Worm (Caenorhabditis elegans) whole organism, L2 larva: ENCODE results near the gene Y73F4A.1.

Source experiments
- R02D3.7 ChIP-seq: fragments of 150-350 bp; optimal IDR thresholded peaks from 2 replicates; lab custom pipeline; 2014; ENCODE audit warnings: missing biosample characterization, missing genetic modification characterization
- ZK546.5 ChIP-seq: sonication (generic microtip); optimal IDR thresholded peaks from 2 replicates; lab custom pipeline; 2017; ENCODE audit warnings: missing biosample characterization, missing genetic modification characterization
- mdl-1 ChIP-seq, 2 experiments: fragments of 150-350 bp in 1 of 2; sonication (generic microtip) in 1 of 2; optimal IDR thresholded peaks; 2 replicates each; lab custom pipeline; 2017; ENCODE audit warnings: missing biosample characterization in 2 of 2, missing genetic modification characterization in 2 of 2

DNA sequence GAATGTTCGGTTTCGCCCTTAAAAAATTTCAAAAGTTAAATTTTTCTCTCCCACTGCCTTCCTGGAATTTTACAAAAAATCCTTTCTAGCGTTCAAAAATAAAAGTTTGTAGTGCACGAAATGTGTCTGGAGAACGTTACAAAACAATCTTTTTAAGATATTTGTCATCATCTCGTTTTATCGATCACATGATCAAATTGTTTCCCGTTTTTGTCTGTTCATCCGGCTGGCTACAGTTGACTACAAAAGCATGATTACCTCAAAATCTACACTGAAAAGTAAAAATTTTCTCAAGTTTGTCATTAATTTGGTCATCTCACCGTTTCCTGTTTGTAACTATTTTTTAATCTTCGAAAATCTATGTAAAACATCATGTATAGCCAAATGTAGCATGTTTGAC is 5.9 kb upstream of the Y73F4A.1 start:
- TF ChIP-seq ZK546.5 (tag; lab: Kevin White, UChicago) (no peak), mdl-1 (tag; optimal IDR thresholded peaks at IDR 0.05; lab: Kevin White, UChicago) (no peak), R02D3.7 (tag; lab: Kevin White, UChicago) (no peak)
